Fruit fly (Drosophila melanogaster) whole organism, pupa: Measurements from ENCODE around the gene Grip.
"Not testable (repeated sequence)": the region's sequence is repeated elsewhere in the genome, so short reads cannot be mapped to it uniquely, and the experiment has no call there.

Experiments used
- CG10348 ChIP-seq: fragments of 200-800 bp; sonication (Bioruptor generic); IDR thresholded peaks from 2 replicates; pipeline ENCODE4 v1.3.6; 2022; ENCODE audit warnings: missing biosample characterization, missing genetic modification characterization
- CG12605 ChIP-seq: fragments of 200-800 bp; sonication (Bioruptor generic); IDR thresholded peaks from 2 replicates; pipeline ENCODE4 v1.3.6; 2022; ENCODE audit warnings: missing biosample characterization, missing genetic modification characterization
- CG13204 ChIP-seq: fragments of 200-800 bp; sonication (Bioruptor generic); optimal IDR thresholded peaks from 2 replicates; lab custom pipeline; 2018; ENCODE audit warnings: missing biosample characterization, mild to moderate bottlenecking, missing genetic modification characterization, moderate library complexity
- CG14655 ChIP-seq: fragments of 200-800 bp; sonication (Bioruptor generic); optimal IDR thresholded peaks from 3 replicates; lab custom pipeline; 2017; ENCODE audit warnings: mild to moderate bottlenecking, missing biosample characterization, missing genetic modification reagents, missing genetic modification characterization
- CG15710 ChIP-seq: fragments of 200-800 bp; sonication (Bioruptor generic); optimal IDR thresholded peaks from 2 replicates; lab custom pipeline; 2018; ENCODE audit warnings: missing biosample characterization, mild to moderate bottlenecking, missing genetic modification characterization, moderate library complexity
- CG17806 ChIP-seq: fragments of 200-800 bp; sonication (Bioruptor generic); optimal IDR thresholded peaks from 2 replicates; lab custom pipeline; 2018; ENCODE audit warnings: missing biosample characterization, mild to moderate bottlenecking, missing genetic modification characterization, moderate library complexity
- CG32121 ChIP-seq: fragments of 200-800 bp; sonication (Bioruptor generic); IDR thresholded peaks from 2 replicates; pipeline ENCODE4 v1.3.6; 2022; ENCODE audit warnings: missing biosample characterization, missing genetic modification characterization
- CG34367 ChIP-seq: fragments of 200-800 bp; sonication (Bioruptor generic); optimal IDR thresholded peaks from 2 replicates; lab custom pipeline; 2018; ENCODE audit warnings: missing biosample characterization, mild to moderate bottlenecking, missing genetic modification characterization
- CG4496 ChIP-seq: fragments of 200-800 bp; sonication (Bioruptor generic); IDR thresholded peaks from 3 replicates; pipeline ENCODE4 v1.3.6; 2022; ENCODE audit warnings: missing biosample characterization, missing genetic modification characterization
- CG8159 ChIP-seq: fragments of 200-800 bp; sonication (Bioruptor generic); optimal IDR thresholded peaks from 3 replicates; lab custom pipeline; 2018; ENCODE audit warnings: missing biosample characterization, mild to moderate bottlenecking, missing genetic modification characterization, moderate library complexity
- CG8301 ChIP-seq: fragments of 200-800 bp; sonication (Bioruptor generic); optimal IDR thresholded peaks from 2 replicates; lab custom pipeline; 2018; ENCODE audit warnings: missing biosample characterization, mild to moderate bottlenecking, missing genetic modification characterization
- CG9948 ChIP-seq: fragments of 200-800 bp; sonication (Bioruptor generic); optimal IDR thresholded peaks from 2 replicates; lab custom pipeline; 2018; ENCODE audit warnings: missing biosample characterization, mild to moderate bottlenecking, missing genetic modification characterization, moderate library complexity
- D1 ChIP-seq: fragments of 200-800 bp; sonication (Bioruptor generic); optimal IDR thresholded peaks from 2 replicates; lab custom pipeline; 2018; ENCODE audit warnings: missing biosample characterization, mild to moderate bottlenecking, missing genetic modification characterization, moderate library complexity
- EcR ChIP-seq: fragments of 200-800 bp; sonication (Bioruptor generic); optimal IDR thresholded peaks from 3 replicates; lab custom pipeline; 2019; ENCODE audit warnings: missing biosample characterization, missing genetic modification characterization, mild to moderate bottlenecking, moderate library complexity, missing genetic modification reagents
- Ets98B ChIP-seq: fragments of 200-800 bp; sonication (Bioruptor generic); IDR thresholded peaks from 2 replicates; pipeline ENCODE4 v1.3.6; 2022; ENCODE audit warnings: missing biosample characterization, missing genetic modification characterization
- Pif1A ChIP-seq: fragments of 200-800 bp; sonication (Bioruptor generic); optimal IDR thresholded peaks from 3 replicates; lab custom pipeline; 2016; ENCODE audit warnings: missing biosample characterization, missing genetic modification characterization
- Pif1B ChIP-seq: fragments of 200-800 bp; sonication (Bioruptor generic); optimal IDR thresholded peaks from 3 replicates; lab custom pipeline; 2016; ENCODE audit warnings: missing biosample characterization, missing genetic modification characterization
- Snoo ChIP-seq: fragments of 200-800 bp; sonication (Bioruptor generic); optimal IDR thresholded peaks from 3 replicates; lab custom pipeline; 2017; ENCODE audit warnings: missing biosample characterization, mild to moderate bottlenecking, missing genetic modification characterization, inconsistent platforms
- fd96Ca ChIP-seq: fragments of 200-800 bp; sonication (Bioruptor generic); IDR thresholded peaks from 3 replicates; pipeline ENCODE4 v1.3.6; 2022; ENCODE audit warnings: missing biosample characterization, missing genetic modification characterization
- rn ChIP-seq: fragments of 200-800 bp; sonication (Bioruptor generic); IDR thresholded peaks from 2 replicates; pipeline ENCODE4 v1.3.6; 2022; ENCODE audit warnings: missing biosample characterization, missing genetic modification characterization

Grip gene

dm6 chrX:5942306-5942705 is 23.8 kb upstream of the Grip start, which contains the start of gene CG12728:
Gene CG12728 (plus strand): TSS chrX:5942606.
- not testable (repeated sequence) for TF ChIP-seq EcR, CG8159, CG8301

- not testable (repeated sequence) for TF ChIP-seq Ets98B (GFP tag; lab: Robert Waterston, UW); CG9948 (tag; lab: Kevin White, UChicago); CG34367 (tag; lab: Kevin White, UChicago)
Observed at dm6 chrX:5945052-5945830, 20.8 kb upstream of the Grip start, which contains the start of gene CG32756. Gene CG32756 (plus strand): TSS chrX:5945682.

- TF ChIP-seq EcR, result no peak
- TF ChIP-seq CG15710 (tag; lab: Kevin White, UChicago), result no peak
- TF ChIP-seq CG8159, result no peak
- TF ChIP-seq fd96Ca (GFP tag; lab: Robert Waterston, UW), result no peak
- TF ChIP-seq CG17806 (tag; lab: Kevin White, UChicago), result no peak
- no peak for TF ChIP-seq Snoo (tag; lab: Kevin White, UChicago)
- no peak for TF ChIP-seq CG10348 (GFP tag; lab: Robert Waterston, UW)
- no peak for TF ChIP-seq CG32121 (GFP tag; lab: Robert Waterston, UW)
- no peak for TF ChIP-seq rn (GFP tag; lab: Robert Waterston, UW)
- no peak for TF ChIP-seq CG34367 (tag; lab: Kevin White, UChicago)
- TF ChIP-seq D1 (tag; lab: Kevin White, UChicago), result no peak
- no peak for TF ChIP-seq CG8301
- no peak for TF ChIP-seq Ets98B (GFP tag; lab: Robert Waterston, UW)
- TF ChIP-seq Pif1B, result no peak
- TF ChIP-seq CG14655 (GFP tag; lab: Kevin White, UChicago), result no peak
- no peak for TF ChIP-seq CG13204 (GFP tag; lab: Kevin White, UChicago)
- no peak for TF ChIP-seq CG4496 (GFP tag; lab: Robert Waterston, UW)
Observed at dm6 chrX:5947870-5948498, 18.1 kb upstream of the Grip start, which contains the start of gene CG6041. Gene CG6041 (plus strand): TSS chrX:5948160.

dm6 chrX:5949951-5950350 is 16.1 kb upstream of the Grip start, which contains the start of gene CG32755:
Gene CG32755 (plus strand): TSS chrX:5950251.
- no peak for TF ChIP-seq CG12605 (GFP tag; lab: Robert Waterston, UW)
- TF ChIP-seq CG8159, result no peak
- no peak for TF ChIP-seq CG10348 (GFP tag; lab: Robert Waterston, UW)
- TF ChIP-seq Pif1A (GFP tag; lab: Kevin White, UChicago), result no peak
- no peak for TF ChIP-seq CG9948 (tag; lab: Kevin White, UChicago)
- TF ChIP-seq CG8301, result no peak
- TF ChIP-seq CG32121 (GFP tag; lab: Robert Waterston, UW), result no peak
- TF ChIP-seq Ets98B (GFP tag; lab: Robert Waterston, UW), result no peak

- no peak for TF ChIP-seq CG4496 (GFP tag; lab: Robert Waterston, UW)
- no peak for TF ChIP-seq Pif1B
Observed at dm6 chrX:5952265-5952664, 13.8 kb upstream of the Grip start, which contains the start of gene CG6048. Gene CG6048 (plus strand): TSS chrX:5952565.

- TF ChIP-seq fd96Ca (GFP tag; lab: Robert Waterston, UW) (no peak), Snoo (tag; lab: Kevin White, UChicago) (no peak), CG13204 (GFP tag; lab: Kevin White, UChicago) (no peak), CG15710 (tag; lab: Kevin White, UChicago) (no peak)
Observed at dm6 chrX:5955207-5955679, 10.8 kb upstream of the Grip start, which contains the start of gene CG6067. Gene CG6067 (plus strand): TSS chrX:5955629.

- peak; percentile 55 for TF ChIP-seq EcR
- no peak for TF ChIP-seq CG10348 (GFP tag; lab: Robert Waterston, UW)
Observed at dm6 chrX:5956646-5957441, 9.2 kb upstream of the Grip start.
